Worm (Caenorhabditis elegans) whole organism, L2 larva: Measurements from ENCODE around the gene tag-124.

ENCODE experiments used
- F13H6.1 ChIP-seq: sonication (generic microtip); optimal IDR thresholded peaks from 2 replicates; lab custom pipeline; 2016; ENCODE audit warnings: missing genetic modification characterization, missing compliant biosample characterization
- R02D3.7 ChIP-seq: fragments of 150-350 bp; optimal IDR thresholded peaks from 2 replicates; lab custom pipeline; 2014; ENCODE audit warnings: missing biosample characterization, missing genetic modification characterization
- elt-1 ChIP-seq: fragments of 150-350 bp; optimal IDR thresholded peaks from 2 replicates; lab custom pipeline; 2014; ENCODE audit warnings: missing biosample characterization, missing genetic modification characterization
- lin-11 ChIP-seq: fragments of 150-350 bp; sonication (generic microtip); optimal IDR thresholded peaks from 2 replicates; lab custom pipeline; 2014; ENCODE audit warnings: missing biosample characterization, missing genetic modification characterization, inconsistent platforms, mixed read lengths
- lin-39 ChIP-seq: fragments of 150-350 bp; optimal IDR thresholded peaks from 2 replicates; lab custom pipeline; 2014; ENCODE audit warnings: missing biosample characterization, missing genetic modification reagents, missing genetic modification characterization
- lsy-2 ChIP-seq, 2 experiments: fragments of 150-350 bp in 1 of 2; sonication (generic microtip) in 1 of 2; optimal IDR thresholded peaks; 2 replicates each; lab custom pipeline; 2014 to 2017; ENCODE audit warnings: missing biosample characterization in 2 of 2, missing genetic modification characterization in 2 of 2
- mab-5 ChIP-seq: fragments of 150-350 bp; optimal IDR thresholded peaks from 2 replicates; lab custom pipeline; 2014; ENCODE audit warnings: missing biosample characterization, missing genetic modification characterization
- nhr-11 ChIP-seq: fragments of 150-350 bp; optimal IDR thresholded peaks from 2 replicates; lab custom pipeline; 2014; ENCODE audit warnings: missing biosample characterization, missing genetic modification characterization
- nhr-23 ChIP-seq: fragments of 150-350 bp; optimal IDR thresholded peaks from 2 replicates; lab custom pipeline; 2014; ENCODE audit warnings: missing biosample characterization, missing genetic modification reagents, missing genetic modification characterization
- nhr-237 ChIP-seq: fragments of 150-350 bp; optimal IDR thresholded peaks from 2 replicates; lab custom pipeline; 2014; ENCODE audit warnings: missing biosample characterization, missing genetic modification characterization
- skn-1 ChIP-seq: sonication (generic microtip); optimal IDR thresholded peaks from 2 replicates; lab custom pipeline; 2017; ENCODE audit warnings: missing biosample characterization, missing genetic modification characterization
- unc-62 ChIP-seq: fragments of 150-350 bp; optimal IDR thresholded peaks from 2 replicates; lab custom pipeline; 2014; ENCODE audit warnings: missing biosample characterization, missing genetic modification reagents, missing genetic modification characterization
- ztf-11 ChIP-seq: sonication (generic microtip); optimal IDR thresholded peaks from 2 replicates; lab custom pipeline; 2017; ENCODE audit warnings: missing biosample characterization, missing genetic modification characterization
- ztf-4 ChIP-seq: fragments of 150-350 bp; optimal IDR thresholded peaks from 2 replicates; lab custom pipeline; 2014; ENCODE audit warnings: missing biosample characterization, missing genetic modification characterization

- TF ChIP-seq mab-5 (no peak), nhr-11 (peak; percentile 21), lsy-2 (tag; optimal IDR thresholded peaks at IDR 0.05; lab: Kevin White, UChicago) (peak in 1 of 2 experiments; percentile 53), ztf-11 (tag; lab: Kevin White, UChicago) (no peak), R02D3.7 (no peak), skn-1 (tag; lab: Kevin White, UChicago) (no peak), lin-11 (no peak), nhr-23 (tag; lab: Kevin White, UChicago) (no peak), elt-1 (tag; lab: Kevin White, UChicago) (no peak), nhr-237 (tag; lab: Kevin White, UChicago) (no peak), F13H6.1 (no peak), ztf-4 (tag; lab: Kevin White, UChicago) (no peak), lin-39 (tag; lab: Kevin White, UChicago) (no peak), unc-62 (GFP tag; lab: Kevin White, UChicago) (no peak)
Measured at ce11 chrII:9617039-9617901, 26.2 kb downstream of the tag-124 start, which contains the start of gene hal-3.
